Fruit fly (Drosophila melanogaster) whole organism, adult: Measurements from ENCODE around the gene vri.
A peak's percentile ranks its signal among the peaks of the same experiment; 100 is the strongest.

ENCODE experiments used
- CG11617 ChIP-seq: fragments of 200-800 bp; sonication (Bioruptor generic); optimal IDR thresholded peaks from 2 replicates; lab custom pipeline; 2017; ENCODE audit warnings: mild to moderate bottlenecking, missing biosample characterization, missing genetic modification reagents, missing genetic modification characterization
- CG12768 ChIP-seq: fragments of 200-800 bp; sonication (Bioruptor generic); optimal IDR thresholded peaks from 2 replicates; lab custom pipeline; 2017; ENCODE audit warnings: missing biosample characterization, missing genetic modification characterization, mild to moderate bottlenecking, moderate library complexity, missing genetic modification reagents
- CG14711 ChIP-seq: fragments of 200-800 bp; sonication (Bioruptor generic); optimal IDR thresholded peaks from 2 replicates; lab custom pipeline; 2018; ENCODE audit warnings: missing biosample characterization, mild to moderate bottlenecking, missing genetic modification characterization, moderate library complexity
- CG1620 ChIP-seq: fragments of 200-800 bp; sonication (Bioruptor generic); optimal IDR thresholded peaks from 2 replicates; lab custom pipeline; 2016; ENCODE audit warnings: missing biosample characterization, missing genetic modification characterization
- CG33017 ChIP-seq: fragments of 200-800 bp; sonication (Bioruptor generic); optimal IDR thresholded peaks from 2 replicates; lab custom pipeline; 2018; ENCODE audit warnings: missing biosample characterization, mild to moderate bottlenecking, missing genetic modification characterization, moderate library complexity
- CG5204 ChIP-seq: fragments of 200-800 bp; sonication (Bioruptor generic); optimal IDR thresholded peaks from 2 replicates; lab custom pipeline; 2016; ENCODE audit warnings: missing biosample characterization, missing genetic modification characterization
- CG7045 ChIP-seq: fragments of 200-800 bp; sonication (Bioruptor generic); optimal IDR thresholded peaks from 2 replicates; lab custom pipeline; 2017; ENCODE audit warnings: missing biosample characterization, mild to moderate bottlenecking, missing genetic modification characterization
- CG7101 ChIP-seq: fragments of 200-800 bp; sonication (Bioruptor generic); optimal IDR thresholded peaks from 2 replicates; lab custom pipeline; 2018; ENCODE audit warnings: missing biosample characterization, mild to moderate bottlenecking, missing genetic modification characterization, moderate library complexity
- Clk ChIP-seq: fragments of 200-800 bp; sonication (Bioruptor generic); optimal IDR thresholded peaks from 2 replicates; lab custom pipeline; 2017; ENCODE audit warnings: missing biosample characterization, missing genetic modification characterization
- Crg-1 ChIP-seq: fragments of 200-800 bp; sonication (Bioruptor generic); optimal IDR thresholded peaks from 2 replicates; lab custom pipeline; 2016; ENCODE audit warnings: missing biosample characterization, missing genetic modification characterization
- Hr96 ChIP-seq: fragments of 200-800 bp; sonication (Bioruptor generic); optimal IDR thresholded peaks from 2 replicates; lab custom pipeline; 2016; ENCODE audit warnings: missing biosample characterization, missing genetic modification characterization
- Mnt ChIP-seq: fragments of 200-800 bp; sonication (Bioruptor generic); optimal IDR thresholded peaks from 2 replicates; lab custom pipeline; 2016; ENCODE audit warnings: missing biosample characterization, mild to moderate bottlenecking, missing genetic modification characterization
- bab1 ChIP-seq: fragments of 200-800 bp; sonication (Bioruptor generic); optimal IDR thresholded peaks from 3 replicates; lab custom pipeline; 2019; ENCODE audit warnings: missing biosample characterization, mild to moderate bottlenecking, missing genetic modification characterization, moderate library complexity
- cic ChIP-seq: fragments of 200-800 bp; sonication (Bioruptor generic); optimal IDR thresholded peaks from 2 replicates; lab custom pipeline; 2017; ENCODE audit warnings: missing biosample characterization, mild to moderate bottlenecking, missing genetic modification characterization, moderate library complexity
- cnc ChIP-seq, 2 experiments: fragments of >200 bp; optimal IDR thresholded peaks; 2 replicates each; lab custom pipeline; 2017
- kay ChIP-seq: fragments of 200-800 bp; sonication (Bioruptor generic); peaks from one replicate; lab custom pipeline; 2016; ENCODE audit warnings: missing biosample characterization, missing genetic modification characterization, borderline replicate concordance
- ovo ChIP-seq: fragments of 200-800 bp; sonication (Bioruptor generic); optimal IDR thresholded peaks from 2 replicates; lab custom pipeline; 2016; ENCODE audit warnings: missing biosample characterization, missing genetic modification characterization
- pad ChIP-seq: fragments of 200-800 bp; sonication (Bioruptor generic); optimal IDR thresholded peaks from 3 replicates; lab custom pipeline; 2017; ENCODE audit warnings: missing biosample characterization, missing genetic modification characterization, mild to moderate bottlenecking, moderate library complexity, missing genetic modification reagents
- tj ChIP-seq: fragments of 200-800 bp; sonication (Bioruptor generic); optimal IDR thresholded peaks from 3 replicates; lab custom pipeline; 2017; ENCODE audit warnings: missing biosample characterization, mild to moderate bottlenecking, missing genetic modification characterization, moderate library complexity
- toe ChIP-seq: fragments of 200-800 bp; sonication (Bioruptor generic); optimal IDR thresholded peaks from 2 replicates; lab custom pipeline; 2016; ENCODE audit warnings: missing biosample characterization, missing genetic modification characterization

vri gene

DNA sequence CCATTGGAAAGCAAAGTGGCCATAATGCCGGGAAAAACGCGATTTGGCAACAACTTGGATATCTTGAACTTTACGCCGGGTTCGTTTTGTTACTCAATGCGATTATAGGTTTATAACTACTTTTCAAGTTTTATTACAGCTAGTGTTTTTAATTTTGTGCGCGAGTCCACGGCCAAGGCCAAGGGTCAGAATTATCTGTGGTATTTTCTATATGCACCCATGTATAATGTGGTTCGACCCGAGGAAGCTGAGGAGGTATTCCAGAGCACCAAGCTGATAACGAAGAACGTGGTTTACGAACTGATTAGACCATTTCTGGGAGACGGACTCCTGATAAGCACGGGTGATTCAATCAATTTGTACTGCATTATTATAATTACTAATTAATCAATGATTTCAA lies 24.6 kb upstream of the vri start:
- TF ChIP-seq Clk (no peak), CG12768 (GFP tag; lab: Kevin White, UChicago) (no peak), Hr96 (GFP tag; lab: Kevin White, UChicago) (no peak), CG1620 (GFP tag; lab: Kevin White, UChicago) (no peak), bab1 (GFP tag; lab: Kevin White, UChicago) (no peak), CG33017 (tag; lab: Kevin White, UChicago) (no peak), pad (GFP tag; lab: Kevin White, UChicago) (no peak), CG14711 (tag; lab: Kevin White, UChicago) (no peak), Crg-1 (no peak), kay (GFP tag; lab: Kevin White, UChicago) (no peak), CG7101 (tag; lab: Kevin White, UChicago) (no peak), Mnt (GFP tag; lab: Kevin White, UChicago) (no peak), toe (GFP tag; lab: Kevin White, UChicago) (no peak), CG7045 (GFP tag; lab: Kevin White, UChicago) (no peak), ovo (GFP tag; lab: Kevin White, UChicago) (no peak), CG5204 (GFP tag; lab: Kevin White, UChicago) (no peak), tj (GFP tag; lab: Kevin White, UChicago) (no peak)

DNA sequence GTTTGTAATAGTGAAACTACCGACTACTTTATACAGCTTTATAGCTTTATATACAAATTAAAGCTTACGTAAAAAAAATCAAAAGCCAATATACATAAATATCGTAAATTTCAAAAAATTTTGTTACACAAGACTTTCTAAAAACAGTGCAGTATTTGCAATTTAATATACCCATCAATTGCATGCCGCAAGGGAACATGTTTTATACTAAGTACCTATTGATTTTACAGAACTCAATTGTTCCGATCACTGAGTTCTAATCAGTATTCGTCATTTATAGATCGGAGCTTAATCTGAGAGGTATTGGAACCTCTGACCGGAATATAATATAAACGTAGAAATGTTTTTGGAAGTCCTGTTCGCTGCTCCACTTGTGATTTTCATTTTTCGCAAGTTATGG lies 22.7 kb upstream of the vri start, which contains the start of gene Cyp4ac2:
Gene Cyp4ac2 (plus strand): TSS at position 301 of the 400 bp plus-strand sequence.
- TF ChIP-seq CG1620 (GFP tag; lab: Kevin White, UChicago), result no peak
- no peak for TF ChIP-seq CG7045 (GFP tag; lab: Kevin White, UChicago)
- no peak for TF ChIP-seq tj (GFP tag; lab: Kevin White, UChicago)
- no peak for TF ChIP-seq Clk
- TF ChIP-seq bab1 (GFP tag; lab: Kevin White, UChicago), result no peak
- no peak for TF ChIP-seq toe (GFP tag; lab: Kevin White, UChicago)
- TF ChIP-seq pad (GFP tag; lab: Kevin White, UChicago), result no peak
- no peak for TF ChIP-seq CG5204 (GFP tag; lab: Kevin White, UChicago)
- TF ChIP-seq ovo (GFP tag; lab: Kevin White, UChicago), result no peak
- TF ChIP-seq cic (GFP tag; lab: Kevin White, UChicago), result no peak
- no peak for TF ChIP-seq Crg-1
- no peak for TF ChIP-seq kay (GFP tag; lab: Kevin White, UChicago)
- TF ChIP-seq CG11617 (GFP tag; lab: Kevin White, UChicago), result no peak
- no peak for TF ChIP-seq CG12768 (GFP tag; lab: Kevin White, UChicago)
- TF ChIP-seq Mnt (GFP tag; lab: Kevin White, UChicago), result no peak
- no peak for TF ChIP-seq CG7101 (tag; lab: Kevin White, UChicago)
- TF ChIP-seq CG14711 (tag; lab: Kevin White, UChicago), result no peak
- no peak for TF ChIP-seq Hr96 (GFP tag; lab: Kevin White, UChicago)
- TF ChIP-seq CG33017 (tag; lab: Kevin White, UChicago), result no peak

DNA sequence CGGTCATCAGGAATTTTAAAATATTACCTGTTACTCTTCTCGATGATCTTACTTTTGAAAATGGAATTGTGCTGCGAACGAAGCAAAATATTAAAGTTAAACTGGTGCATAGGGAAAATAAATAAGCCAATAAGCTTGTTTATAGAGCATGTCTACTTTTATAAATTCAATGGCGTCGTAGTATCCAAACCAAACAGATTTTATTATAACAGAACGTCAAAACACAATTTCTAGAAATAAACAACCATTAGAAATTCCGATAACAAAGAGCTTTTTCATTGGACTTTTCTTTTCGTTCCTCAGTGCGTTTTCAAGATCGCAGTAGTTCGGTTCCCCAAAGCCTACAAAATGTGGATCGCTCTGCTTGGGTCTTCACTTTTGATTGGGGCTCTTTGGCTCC lies 20.5 kb upstream of the vri start, which contains the start of gene Cyp4ac3:
Gene Cyp4ac3 (plus strand): TSS at position 301 of the 400 bp plus-strand sequence.
- TF ChIP-seq CG12768 (GFP tag; lab: Kevin White, UChicago) (peak; percentile 50), kay (GFP tag; lab: Kevin White, UChicago) (no peak)

DNA sequence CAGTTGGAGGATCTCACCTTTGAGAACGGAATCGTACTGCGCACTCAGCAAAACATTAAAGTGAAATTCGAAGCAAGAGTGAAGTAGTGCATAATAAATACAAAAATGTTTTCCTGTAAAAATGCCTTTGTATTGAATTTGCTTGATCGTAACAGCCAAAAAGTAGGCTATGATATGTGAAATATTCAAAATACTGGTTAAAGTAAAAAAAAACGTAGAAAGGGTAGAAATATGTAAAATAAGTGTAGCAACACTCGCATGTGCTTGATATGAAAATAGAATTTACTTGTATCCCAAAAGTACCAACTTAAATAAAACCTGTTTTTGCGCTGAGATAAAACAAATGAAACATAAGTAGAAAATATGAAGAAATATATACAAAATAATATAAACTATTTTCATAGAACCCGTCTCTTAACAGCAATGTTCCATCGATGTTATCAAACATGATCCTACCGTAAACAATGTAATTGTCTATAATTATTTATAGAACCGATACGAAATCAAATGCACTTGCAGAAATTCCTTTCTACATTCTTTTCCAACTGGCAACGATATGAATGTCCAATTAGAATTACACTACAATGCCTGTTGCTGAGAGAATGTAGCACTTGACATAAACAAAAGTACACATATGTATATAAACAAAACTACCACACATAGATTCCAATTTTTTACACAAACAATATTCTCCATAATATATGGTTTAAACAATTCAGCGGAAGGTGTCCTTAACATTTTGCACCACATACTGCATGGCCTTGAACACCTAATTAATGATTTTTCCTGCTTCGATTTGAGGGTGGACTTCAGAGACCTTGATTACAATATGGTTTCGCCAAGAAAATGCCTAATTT lies 18.3 kb upstream of the vri start:
- TF ChIP-seq kay (GFP tag; lab: Kevin White, UChicago) (peak; percentile 81), CG7101 (tag; lab: Kevin White, UChicago) (no peak), Mnt (GFP tag; lab: Kevin White, UChicago) (peak; percentile 53), CG12768 (GFP tag; lab: Kevin White, UChicago) (peak; percentile 16), Hr96 (GFP tag; lab: Kevin White, UChicago) (no peak)

DNA sequence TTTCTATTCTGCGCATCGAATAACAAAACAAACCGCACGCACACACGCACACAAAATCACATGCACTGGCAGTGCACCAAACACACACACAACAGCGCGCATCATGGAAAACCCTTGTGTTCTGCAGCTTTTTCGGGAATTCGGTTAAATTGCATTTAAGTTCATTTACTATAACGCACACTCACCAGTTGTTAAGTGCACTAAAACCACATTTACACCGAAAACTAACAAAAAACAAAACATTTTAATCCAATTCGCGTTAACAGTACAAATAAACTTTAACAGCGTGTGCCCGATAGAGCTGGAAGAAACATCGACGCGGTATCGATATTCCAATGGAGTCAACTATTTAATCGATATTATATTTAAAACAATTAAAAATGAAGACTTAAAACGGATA lies 17.7 kb upstream of the vri start, which contains the start of gene tkv:
Gene tkv (minus strand): TSS at position 304 of the 400 bp plus-strand sequence.
- TF ChIP-seq Mnt (GFP tag; lab: Kevin White, UChicago) (peak; percentile 35), CG1620 (GFP tag; lab: Kevin White, UChicago) (no peak), Clk (no peak), tj (GFP tag; lab: Kevin White, UChicago) (no peak), cic (GFP tag; lab: Kevin White, UChicago) (no peak)

DNA sequence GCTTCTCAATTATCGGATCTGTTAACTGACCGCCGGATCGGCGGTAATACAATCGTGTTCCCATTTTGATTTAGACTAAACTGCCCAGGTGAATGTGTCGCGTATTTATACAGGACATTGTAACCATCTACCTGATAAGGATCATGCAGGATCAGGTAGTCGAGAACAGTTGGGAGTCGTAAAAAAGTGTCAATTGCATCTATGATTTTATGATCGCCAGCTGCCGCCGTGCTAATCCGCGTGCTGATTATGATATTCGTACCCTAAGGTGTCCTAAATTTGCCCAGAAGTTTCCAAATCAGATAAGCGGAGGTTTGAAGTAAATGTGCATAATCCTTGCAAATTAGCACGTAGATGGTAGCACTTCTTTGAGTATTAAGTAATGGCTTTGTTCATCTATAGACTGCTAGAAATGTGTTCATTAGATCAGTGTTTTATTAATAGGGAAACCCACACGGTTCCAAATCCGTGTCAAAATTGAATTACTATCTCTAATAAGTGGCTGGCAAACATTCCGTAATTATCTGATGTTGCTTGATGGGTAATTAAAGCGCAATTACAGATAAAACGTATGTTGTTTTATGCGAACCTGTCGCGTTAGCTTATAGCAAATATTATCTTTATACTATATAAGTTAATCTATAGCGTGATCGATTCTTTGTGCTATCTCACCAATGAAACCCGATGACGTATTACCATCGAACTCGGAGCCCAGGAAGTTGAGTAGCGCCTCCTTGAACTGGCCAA lies 11.3 kb upstream of the vri start:
- TF ChIP-seq Hr96 (GFP tag; lab: Kevin White, UChicago) (no peak), CG7045 (GFP tag; lab: Kevin White, UChicago) (no peak), tj (GFP tag; lab: Kevin White, UChicago) (no peak), toe (GFP tag; lab: Kevin White, UChicago) (no peak), CG14711 (tag; lab: Kevin White, UChicago) (no peak), CG11617 (GFP tag; lab: Kevin White, UChicago) (no peak), CG33017 (tag; lab: Kevin White, UChicago) (no peak), cnc (optimal IDR thresholded peaks at IDR 0.05; lab: Kevin White, UChicago) (no peak)
